Worm (Caenorhabditis elegans) whole organism, young adult: ENCODE results near the gene sre-9.
A peak's percentile ranks its signal among the peaks of the same experiment; 100 is the strongest.

Source experiments
- B0261.1 ChIP-seq: sonication (generic microtip); optimal IDR thresholded peaks from 2 replicates; lab custom pipeline; 2016; ENCODE audit warnings: mild to moderate bottlenecking, missing genetic modification characterization, moderate library complexity, missing compliant biosample characterization
- C17E4.6 ChIP-seq: fragments of 200-800 bp; sonication (Bioruptor generic); IDR thresholded peaks from 2 replicates; pipeline ENCODE4 v1.3.6; 2022; ENCODE audit warnings: missing genetic modification reagents, missing genetic modification characterization, missing compliant biosample characterization
- F22D6.2 ChIP-seq: sonication (generic microtip); optimal IDR thresholded peaks from 2 replicates; lab custom pipeline; 2016; ENCODE audit warnings: mild to moderate bottlenecking, missing genetic modification characterization, missing compliant biosample characterization
- F23B12.7 ChIP-seq: sonication (generic microtip); optimal IDR thresholded peaks from 2 replicates; lab custom pipeline; 2017; ENCODE audit warnings: missing genetic modification characterization, mild to moderate bottlenecking, missing compliant biosample characterization, antibody characterized with exemption, moderate library complexity; ENCODE audit not compliant: insufficient read depth
- F55B11.4 ChIP-seq: sonication (generic microtip); optimal IDR thresholded peaks from 2 replicates; lab custom pipeline; 2016; ENCODE audit warnings: missing compliant biosample characterization, missing genetic modification characterization, borderline replicate concordance; ENCODE audit not compliant: insufficient read depth
- K12H6.12 ChIP-seq: fragments of 200-800 bp; sonication (Bioruptor generic); optimal IDR thresholded peaks from 2 replicates; lab custom pipeline; 2018; ENCODE audit warnings: mild to moderate bottlenecking, missing genetic modification characterization, missing compliant biosample characterization
- T26A5.8 ChIP-seq: sonication (generic microtip); optimal IDR thresholded peaks from 2 replicates; lab custom pipeline; 2016; ENCODE audit warnings: missing genetic modification characterization, missing compliant biosample characterization
- Y53F4B.3 ChIP-seq: fragments of 200-800 bp; sonication (Bioruptor generic); IDR thresholded peaks from 2 replicates; pipeline ENCODE4 v1.3.6; 2022; ENCODE audit warnings: missing genetic modification reagents, missing genetic modification characterization, missing compliant biosample characterization
- Y95B8A.8 ChIP-seq: fragments of 200-800 bp; sonication (Bioruptor generic); IDR thresholded peaks from 2 replicates; pipeline ENCODE4 v1.3.6; 2022; ENCODE audit warnings: missing genetic modification reagents, missing genetic modification characterization, missing compliant biosample characterization
- ama-1 ChIP-seq, 3 experiments: fragments of 150-350 bp in 1 of 3; sonication (generic microtip) in 2 of 3; optimal IDR thresholded peaks; 2 replicates each; lab custom pipeline; 2014 to 2018; ENCODE audit warnings: missing biosample characterization in 2 of 3, missing genetic modification characterization in 2 of 3, missing genetic modification reagents in 2 of 3
- atf-7 ChIP-seq: sonication (generic microtip); optimal IDR thresholded peaks from 2 replicates; lab custom pipeline; 2017; ENCODE audit warnings: mild to moderate bottlenecking, missing genetic modification characterization, missing compliant biosample characterization
- athp-1 ChIP-seq: sonication (generic microtip); optimal IDR thresholded peaks from 2 replicates; lab custom pipeline; 2017; ENCODE audit warnings: mild to moderate bottlenecking, missing genetic modification characterization, missing compliant biosample characterization
- bed-1 ChIP-seq: fragments of 200-800 bp; sonication (Bioruptor generic); IDR thresholded peaks from 2 replicates; pipeline ENCODE4 v1.3.6; 2022; ENCODE audit warnings: missing genetic modification reagents, missing genetic modification characterization, missing compliant biosample characterization
- chd-7 ChIP-seq: sonication (generic microtip); optimal IDR thresholded peaks from 2 replicates; lab custom pipeline; 2016; ENCODE audit warnings: mild to moderate bottlenecking, missing genetic modification characterization, moderate library complexity, missing compliant biosample characterization
- die-1 ChIP-seq: sonication (generic microtip); optimal IDR thresholded peaks from 2 replicates; lab custom pipeline; 2016; ENCODE audit warnings: missing genotype, mild to moderate bottlenecking, missing genetic modification characterization, missing compliant biosample characterization
- dpff-1 ChIP-seq: sonication (generic microtip); optimal IDR thresholded peaks from 2 replicates; lab custom pipeline; 2017; ENCODE audit warnings: mild to moderate bottlenecking, missing genetic modification characterization, missing compliant biosample characterization
- egl-18 ChIP-seq: fragments of 200-800 bp; sonication (Bioruptor generic); IDR thresholded peaks from 2 replicates; pipeline ENCODE4 v1.3.6; 2022; ENCODE audit warnings: missing genetic modification reagents, missing genetic modification characterization, missing compliant biosample characterization
- egl-44 ChIP-seq: fragments of 200-800 bp; sonication (Bioruptor generic); IDR thresholded peaks from 2 replicates; pipeline ENCODE4 v1.3.6; 2022; ENCODE audit warnings: missing genetic modification reagents, missing genetic modification characterization, missing compliant biosample characterization
- ekl-4 ChIP-seq: fragments of 200-800 bp; sonication (Bioruptor generic); IDR thresholded peaks from 2 replicates; pipeline ENCODE4 v1.3.6; 2022; ENCODE audit warnings: missing genetic modification reagents, missing genetic modification characterization, missing compliant biosample characterization
- ets-4 ChIP-seq: fragments of 200-800 bp; sonication (Bioruptor generic); optimal IDR thresholded peaks from 2 replicates; lab custom pipeline; 2018; ENCODE audit warnings: mild to moderate bottlenecking, missing genetic modification characterization, missing compliant biosample characterization
- fkh-3 ChIP-seq: sonication (generic microtip); optimal IDR thresholded peaks from 2 replicates; lab custom pipeline; 2016; ENCODE audit warnings: mild to moderate bottlenecking, missing genetic modification characterization, missing compliant biosample characterization
- hlh-12 ChIP-seq: sonication (generic microtip); optimal IDR thresholded peaks from 2 replicates; lab custom pipeline; 2016; ENCODE audit warnings: missing genetic modification characterization, missing compliant biosample characterization
- hmg-1.2 ChIP-seq: fragments of 200-800 bp; sonication (Bioruptor generic); IDR thresholded peaks from 2 replicates; pipeline ENCODE4 v1.3.6; 2022; ENCODE audit warnings: missing genetic modification reagents, missing genetic modification characterization, missing compliant biosample characterization
- hsf-1 ChIP-seq: fragments of 200-800 bp; sonication (Bioruptor generic); IDR thresholded peaks from 2 replicates; pipeline ENCODE4 v1.3.6; 2022; ENCODE audit warnings: missing genetic modification reagents, missing genetic modification characterization, missing compliant biosample characterization
- lag-1 ChIP-seq: fragments of 200-800 bp; sonication (Bioruptor generic); IDR thresholded peaks from 2 replicates; pipeline ENCODE4 v1.3.6; 2022; ENCODE audit warnings: missing genetic modification reagents, missing genetic modification characterization, missing compliant biosample characterization
- lsl-1 ChIP-seq: fragments of 200-800 bp; sonication (Bioruptor generic); optimal IDR thresholded peaks from 2 replicates; lab custom pipeline; 2018; ENCODE audit warnings: mild to moderate bottlenecking, missing genetic modification characterization, moderate library complexity, missing compliant biosample characterization
- madf-3 ChIP-seq: fragments of 200-800 bp; sonication (Bioruptor generic); IDR thresholded peaks from 2 replicates; pipeline ENCODE4 v1.3.6; 2022; ENCODE audit warnings: missing genetic modification reagents, missing genetic modification characterization, missing compliant biosample characterization
- madf-6 ChIP-seq: fragments of 200-800 bp; sonication (Bioruptor generic); IDR thresholded peaks from 2 replicates; pipeline ENCODE4 v1.3.6; 2022; ENCODE audit warnings: missing genetic modification reagents, missing genetic modification characterization, missing compliant biosample characterization
- mxl-1 ChIP-seq: sonication (generic microtip); optimal IDR thresholded peaks from 2 replicates; lab custom pipeline; 2016; ENCODE audit warnings: missing genetic modification characterization, missing compliant biosample characterization
- nhr-120 ChIP-seq: fragments of 200-800 bp; sonication (Bioruptor generic); IDR thresholded peaks from 2 replicates; pipeline ENCODE4 v1.3.6; 2022; ENCODE audit warnings: missing genetic modification characterization, missing compliant biosample characterization
- nhr-80 ChIP-seq: sonication (generic microtip); optimal IDR thresholded peaks from 2 replicates; lab custom pipeline; 2016; ENCODE audit warnings: missing genetic modification characterization, missing compliant biosample characterization
- pha-4 ChIP-seq: fragments of 150-350 bp; sonication (generic microtip); optimal IDR thresholded peaks from 2 replicates; lab custom pipeline; 2014; ENCODE audit warnings: missing biosample characterization, missing genetic modification reagents, missing genetic modification characterization
- rec-8 ChIP-seq, 2 experiments: sonication (generic microtip); optimal IDR thresholded peaks; 2 replicates each; lab custom pipeline; 2016; ENCODE audit warnings: mild to moderate bottlenecking in 2 of 2, missing genetic modification characterization in 2 of 2, missing genetic modification reagents in 2 of 2, missing genotype in 2 of 2, missing biosample characterization in 1 of 2, missing compliant biosample characterization in 1 of 2, moderate library complexity in 1 of 2
- snpc-3.4 ChIP-seq: sonication (generic microtip); optimal IDR thresholded peaks from 2 replicates; lab custom pipeline; 2017; ENCODE audit warnings: missing genetic modification characterization, mild to moderate bottlenecking, missing compliant biosample characterization, antibody characterized with exemption, moderate library complexity, missing genotype, missing genetic modification reagents
- sptf-2 ChIP-seq: fragments of 200-800 bp; sonication (Bioruptor generic); optimal IDR thresholded peaks from 2 replicates; lab custom pipeline; 2018; ENCODE audit warnings: mild to moderate bottlenecking, missing genetic modification characterization, missing compliant biosample characterization
- unc-130 ChIP-seq: sonication (generic microtip); optimal IDR thresholded peaks from 2 replicates; lab custom pipeline; 2016; ENCODE audit warnings: missing genetic modification reagents, missing genetic modification characterization, missing compliant biosample characterization
- unc-62 ChIP-seq: fragments of 150-350 bp; optimal IDR thresholded peaks from 2 replicates; lab custom pipeline; 2014; ENCODE audit warnings: missing biosample characterization, missing genetic modification reagents, missing genetic modification characterization
- zfh-2 ChIP-seq: fragments of 200-800 bp; sonication (Bioruptor generic); conservative IDR thresholded peaks from 2 replicates; pipeline ENCODE4 v1.3.6; 2022; ENCODE audit warnings: missing genetic modification reagents, missing genetic modification characterization, missing compliant biosample characterization
- ztf-22 ChIP-seq: fragments of 200-800 bp; sonication (Bioruptor generic); optimal IDR thresholded peaks from 2 replicates; lab custom pipeline; 2018; ENCODE audit warnings: mild to moderate bottlenecking, missing genetic modification characterization, moderate library complexity, missing compliant biosample characterization

Gene sre-9

DNA sequence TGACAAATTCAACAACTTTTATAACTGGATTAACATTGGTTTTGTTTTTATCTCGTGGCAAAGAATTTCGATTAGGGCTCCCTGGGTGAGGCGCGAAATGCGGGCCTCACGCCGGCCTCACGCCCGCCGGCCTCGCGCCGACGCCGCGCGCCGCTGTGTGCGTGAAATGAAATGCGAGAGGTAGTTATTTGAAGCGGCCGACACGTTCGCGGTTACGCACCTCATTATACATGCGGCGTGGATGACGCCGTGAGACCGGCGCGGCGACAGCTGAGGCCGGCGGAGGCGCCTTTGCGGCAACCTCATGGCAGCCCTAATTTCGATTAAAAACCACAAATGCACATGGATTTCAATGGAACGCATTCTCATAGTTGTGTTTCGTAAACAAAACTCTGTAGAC lies 32.8 kb downstream of the sre-9 start (continued):
- TF ChIP-seq zfh-2, result no peak; the same call in 1 of the 2 replicates
- no peak for TF ChIP-seq hsf-1 (GFP tag; lab: Robert Waterston, UW)
- no peak for TF ChIP-seq snpc-3.4 (tag; lab: Kevin White, UChicago)
- no peak for TF ChIP-seq nhr-80 (tag; lab: Kevin White, UChicago)
- TF ChIP-seq egl-18, result 0 out of 2 replicates have a peak, but pooled peaks have one; percentile 30
- TF ChIP-seq madf-3, result no peak
- no peak for TF ChIP-seq lag-1 (GFP tag; lab: Robert Waterston, UW)
- TF ChIP-seq hmg-1.2 (GFP tag; lab: Robert Waterston, UW), result peak; percentile 57
- TF ChIP-seq fkh-3 (tag; lab: Kevin White, UChicago), result no peak
- 0 out of 2 replicates have a peak, but pooled peaks have one; percentile 43 for TF ChIP-seq nhr-120 (GFP tag; lab: Robert Waterston, UW)
- TF ChIP-seq ets-4 (GFP tag; lab: Kevin White, UChicago), result no peak
- TF ChIP-seq sptf-2 (GFP tag; lab: Kevin White, UChicago), result no peak
- no peak for TF ChIP-seq athp-1 (tag; lab: Kevin White, UChicago)
- no peak for TF ChIP-seq Y95B8A.8

DNA sequence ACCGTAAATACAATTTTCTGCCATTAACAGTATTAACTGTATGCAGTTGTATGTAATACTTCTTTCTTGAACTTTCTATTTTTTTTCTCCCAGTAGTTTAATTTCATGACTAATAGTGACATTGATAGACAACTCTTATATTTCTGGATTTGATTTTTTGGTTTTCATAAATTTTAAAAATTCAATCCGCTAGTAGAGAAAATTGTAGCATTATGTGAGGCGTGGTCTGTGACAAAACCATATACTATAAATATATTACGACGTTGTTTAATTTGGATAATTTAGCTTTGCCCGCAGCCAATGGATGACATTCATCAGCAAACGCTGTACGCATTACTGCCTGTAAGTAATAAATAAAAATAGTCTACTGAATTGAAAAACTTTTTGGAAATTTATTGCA lies 34.3 kb downstream of the sre-9 start, which contains the start of gene srx-64:
TSS of gene srx-64 (plus strand) at position 301 of the 400 bp plus-strand sequence.
- TF ChIP-seq ekl-4 (GFP tag; lab: Robert Waterston, UW) (no peak), die-1 (tag; lab: Kevin White, UChicago) (no peak), madf-6 (GFP tag; lab: Robert Waterston, UW) (no peak), dpff-1 (tag; lab: Kevin White, UChicago) (no peak), lsl-1 (no peak), chd-7 (tag; lab: Kevin White, UChicago) (no peak), ztf-22 (no peak)

DNA sequence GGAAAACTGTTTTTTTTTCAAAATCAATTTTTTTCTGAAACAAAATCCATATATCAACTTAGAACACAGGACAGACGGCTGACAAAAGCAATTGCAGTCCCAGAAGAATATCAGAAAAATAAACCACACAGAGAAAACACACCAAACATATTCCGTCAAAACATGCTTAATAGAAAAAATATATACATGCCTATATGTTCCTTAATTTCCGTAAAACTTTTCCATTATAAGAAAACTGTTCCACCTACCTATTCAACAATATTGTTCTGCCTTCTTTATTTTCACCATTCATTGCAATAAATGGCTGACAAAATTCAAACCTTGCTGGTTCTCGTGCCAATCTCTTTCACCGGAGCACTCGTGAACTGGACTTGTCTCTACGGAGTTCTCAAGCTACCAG lies 36.6 kb downstream of the sre-9 start, which contains the start of gene srx-63:
TSS of gene srx-63 (plus strand) at position 301 of the 400 bp plus-strand sequence.
- TF ChIP-seq C17E4.6 (GFP tag; lab: Robert Waterston, UW) (no peak), K12H6.12 (no peak), dpff-1 (tag; lab: Kevin White, UChicago) (no peak), ama-1 (optimal IDR thresholded peaks at IDR 0.05; lab: Kevin White, UChicago) (no peak), ama-1 (GFP tag; optimal IDR thresholded peaks at IDR 0.05; lab: Kevin White, UChicago) (no peak), Y53F4B.3 (GFP tag; lab: Robert Waterston, UW) (no peak)

DNA sequence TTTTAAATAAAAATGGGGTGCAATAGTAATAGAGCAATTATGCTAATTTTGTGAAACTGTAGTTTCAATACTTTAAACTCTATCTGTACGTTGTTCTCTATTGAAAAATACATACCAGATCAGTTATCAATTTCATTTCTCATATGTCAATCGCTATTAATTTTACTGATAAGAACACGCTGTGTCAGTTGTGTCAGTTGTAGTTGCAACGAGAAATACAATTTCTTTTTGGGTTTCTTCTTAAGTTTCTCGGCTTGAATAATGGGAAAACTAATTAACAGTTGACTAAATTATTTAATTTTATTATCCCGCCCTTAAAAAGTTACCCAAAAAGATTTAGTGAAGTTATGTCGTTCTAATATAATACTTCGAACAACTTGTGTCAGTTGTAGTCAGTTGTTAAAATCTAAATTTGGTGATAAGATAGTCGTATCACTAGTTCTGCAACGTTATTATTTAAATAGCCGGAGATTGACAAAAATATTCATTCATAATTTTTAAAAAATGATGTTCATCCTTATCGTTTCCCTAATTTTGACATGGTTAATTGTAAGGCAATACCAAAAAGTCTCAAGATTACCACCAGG lies 41.2 kb downstream of the sre-9 start, which contains the start of gene cyp-35A5:
TSS of gene cyp-35A5 (plus strand) at position 435 of the 587 bp plus-strand sequence.
- TF ChIP-seq F23B12.7 (no peak), F55B11.4 (tag; lab: Kevin White, UChicago) (no peak), nhr-80 (tag; lab: Kevin White, UChicago) (peak; percentile 5), atf-7 (tag; lab: Kevin White, UChicago) (no peak)

DNA sequence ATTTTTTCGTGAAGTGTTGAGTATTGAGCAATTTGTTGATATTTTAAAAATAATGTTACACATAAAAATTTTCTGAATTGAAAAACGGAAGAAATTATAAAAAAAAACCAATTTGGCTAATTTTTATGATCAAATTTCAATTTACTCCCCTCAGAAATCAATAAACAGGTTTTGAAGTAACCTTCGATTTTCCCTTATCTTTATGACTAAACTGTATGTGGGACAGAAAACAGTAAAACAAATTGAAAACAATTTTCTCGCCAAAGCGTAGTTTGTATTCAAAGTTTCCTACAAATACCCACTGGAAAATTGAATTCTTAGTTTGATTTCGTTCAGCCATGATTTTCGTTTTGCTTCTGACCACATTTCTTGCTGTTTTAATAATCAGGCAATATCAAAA lies 44.0 kb downstream of the sre-9 start, which contains the start of gene cyp-35B1:
TSS of gene cyp-35B1 (plus strand) at position 244 of the 400 bp plus-strand sequence.
- TF ChIP-seq T26A5.8 (tag; lab: Kevin White, UChicago), result no peak
- no peak for TF ChIP-seq lag-1 (GFP tag; lab: Robert Waterston, UW)
- no peak for TF ChIP-seq bed-1 (GFP tag; lab: Robert Waterston, UW)
- no peak for TF ChIP-seq pha-4 (tag; lab: Kevin White, UChicago)
- TF ChIP-seq F22D6.2 (tag; lab: Kevin White, UChicago), result no peak
- no peak for TF ChIP-seq B0261.1
- no peak for TF ChIP-seq unc-130 (GFP tag; lab: Kevin White, UChicago)
- TF ChIP-seq unc-62, result no peak
- TF ChIP-seq rec-8 (tag; optimal IDR thresholded peaks at IDR 0.05; lab: Kevin White, UChicago), result no peak
- TF ChIP-seq mxl-1 (tag; lab: Kevin White, UChicago), result no peak
- no peak for TF ChIP-seq egl-44 (GFP tag; lab: Robert Waterston, UW)
- TF ChIP-seq hlh-12 (tag; lab: Kevin White, UChicago), result no peak
